Worm (Caenorhabditis elegans): ENCODE results near the gene nlp-52.

ce11 chrIII:728074-728473 is 33.5 kb upstream of the nlp-52 start:
- TF ChIP-seq ztf-23 (GFP tag; IDR thresholded peaks at IDR 0.05) (no peak), ref-1 (GFP tag; conservative IDR thresholded peaks at IDR 0.05) (no peak), med-1 (GFP tag; optimal IDR thresholded peaks at IDR 0.05; ENCODE audit: insufficient read depth) (no peak), tab-1 (GFP tag; IDR thresholded peaks at IDR 0.05) (no peak)
